Fruit fly (Drosophila melanogaster) whole organism, embryonic: ENCODE measurements around the gene CG32651.

Experiments used
- Dref ChIP-seq: fragments of 200-800 bp; sonication (Bioruptor generic); IDR thresholded peaks from 2 replicates; pipeline ENCODE4 v1.3.6; 2022; ENCODE audit warnings: missing biosample characterization, missing genetic modification characterization
- bowl ChIP-seq: fragments of 200-800 bp; sonication (Bioruptor generic); IDR thresholded peaks from 2 replicates; pipeline ENCODE4 v1.3.6; 2022; ENCODE audit warnings: missing biosample characterization, missing genetic modification characterization

- 0 out of 2 replicates have a peak, but pooled peaks have one; percentile 16 for TF ChIP-seq bowl (GFP tag; lab: Robert Waterston, UW)
- TF ChIP-seq Dref (GFP tag; lab: Robert Waterston, UW), result no peak
Measured at dm6 chrX:12454358-12454757, 46.1 kb upstream of the CG32651 start, which contains the start of gene CG15927.
